Worm (Caenorhabditis elegans) whole organism, young adult: ENCODE results near the gene clec-246.

Source experiments
- hsf-1 ChIP-seq: fragments of 200-800 bp; sonication (Bioruptor generic); IDR thresholded peaks from 2 replicates; pipeline ENCODE4 v1.3.6; 2022; ENCODE audit warnings: missing genetic modification reagents, missing genetic modification characterization, missing compliant biosample characterization
- ztf-18 ChIP-seq: sonication (generic microtip); optimal IDR thresholded peaks from 2 replicates; lab custom pipeline; 2016; ENCODE audit warnings: missing genotype, mild to moderate bottlenecking, missing genetic modification characterization, missing compliant biosample characterization

- no peak for TF ChIP-seq ztf-18 (tag; lab: Kevin White, UChicago)
- no peak for TF ChIP-seq hsf-1 (GFP tag; lab: Robert Waterston, UW)
Measured at ce11 chrV:18144442-18144841, 44.8 kb upstream of the clec-246 start.
